Fruit fly (Drosophila melanogaster): ENCODE results near the gene GNBP1.

The GNBP1 gene

DNA sequence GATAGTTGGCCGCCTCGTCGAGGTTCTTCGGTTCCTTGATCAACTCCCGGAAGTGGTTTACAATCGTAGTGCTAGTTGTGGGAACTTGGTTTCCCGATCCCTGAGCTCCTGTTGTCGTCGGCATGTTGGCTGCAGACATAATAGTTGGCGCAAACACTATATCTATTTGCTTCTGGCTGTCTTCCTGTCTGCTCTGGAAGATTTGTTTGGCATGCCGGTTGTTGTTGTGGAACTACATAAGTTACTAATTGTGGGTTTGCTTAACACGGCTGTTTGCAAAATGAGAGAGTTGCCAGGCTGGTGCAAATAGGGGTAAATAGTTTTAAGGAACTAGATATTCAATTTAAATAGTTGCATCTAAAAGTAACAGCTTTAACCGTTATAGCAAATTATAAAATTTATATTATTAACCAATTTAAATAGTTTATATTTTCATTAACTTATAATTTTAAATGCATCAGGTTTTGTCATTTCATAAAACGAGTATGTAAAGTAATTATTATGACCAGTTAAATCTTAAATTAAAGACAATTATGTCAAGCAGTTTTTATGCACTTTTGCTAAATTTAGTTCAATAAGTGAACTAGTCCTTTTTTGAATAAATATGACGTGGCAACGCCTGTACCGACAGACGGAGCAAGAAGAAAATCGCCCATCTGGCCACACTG lies 6.1 kb downstream of the GNBP1 start, which contains the start of the genes Sgf11 and CG32202:
Gene Sgf11, minus strand, starts transcription at position 287 of the 668 bp plus-strand sequence.
Gene CG32202, plus strand, starts transcription at position 635 of the 668 bp plus-strand sequence.
- TF ChIP-seq ovo (GFP tag; optimal IDR thresholded peaks at IDR 0.05) (peak; percentile 11), tj (GFP tag; optimal IDR thresholded peaks at IDR 0.05) (peak; percentile 59), CG14711 (tag; optimal IDR thresholded peaks at IDR 0.05) (peak; percentile 52), CG7045 (GFP tag; optimal IDR thresholded peaks at IDR 0.05) (peak; percentile 66), CG5204 (GFP tag; optimal IDR thresholded peaks at IDR 0.05) (no peak), CG11617 (GFP tag; optimal IDR thresholded peaks at IDR 0.05) (peak; percentile 76), CG12768 (GFP tag; optimal IDR thresholded peaks at IDR 0.05) (no peak), CG7101 (tag; optimal IDR thresholded peaks at IDR 0.05) (peak; percentile 71), cnc (optimal IDR thresholded peaks at IDR 0.05) (no peak), Mnt (GFP tag; optimal IDR thresholded peaks at IDR 0.05) (peak; percentile 20), Clk (GFP tag; optimal IDR thresholded peaks at IDR 0.05) (no peak), toe (GFP tag; optimal IDR thresholded peaks at IDR 0.05) (no peak), bab1 (GFP tag; optimal IDR thresholded peaks at IDR 0.05) (peak; percentile 74), CG1620 (GFP tag; optimal IDR thresholded peaks at IDR 0.05) (no peak), Crg-1 (GFP tag; optimal IDR thresholded peaks at IDR 0.05) (peak; percentile 42), kay (GFP tag; ENCODE audit: borderline replicate concordance) (no peak), pad (GFP tag; optimal IDR thresholded peaks at IDR 0.05) (peak; percentile 40), cic (GFP tag; optimal IDR thresholded peaks at IDR 0.05) (peak; percentile 20), CG33017 (tag; optimal IDR thresholded peaks at IDR 0.05) (peak; percentile 71), Hr96 (GFP tag; optimal IDR thresholded peaks at IDR 0.05) (no peak)

DNA sequence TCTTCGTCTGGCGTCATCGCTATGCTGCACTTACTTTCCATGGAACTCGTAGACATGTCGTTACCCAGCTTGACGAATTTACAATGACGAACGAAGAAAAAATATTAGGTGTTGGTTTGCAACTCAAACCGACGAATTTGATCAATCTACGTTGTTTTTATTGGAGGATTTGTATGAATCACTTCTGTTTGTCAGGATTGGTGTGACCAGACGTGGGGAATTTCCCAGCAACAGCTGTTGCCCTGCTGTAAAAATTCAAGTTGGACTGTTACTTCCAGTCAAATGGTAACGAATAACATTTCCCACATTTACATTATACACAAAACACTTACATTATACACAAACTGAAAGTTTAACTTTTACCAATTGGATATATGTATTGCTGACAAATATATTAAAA lies 8.2 kb downstream of the GNBP1 start, which contains the start of gene Chmp1:
Gene Chmp1, minus strand, starts transcription at position 216 of the 400 bp plus-strand sequence.
- TF ChIP-seq toe (GFP tag; optimal IDR thresholded peaks at IDR 0.05), result no peak
- no peak for TF ChIP-seq CG11617 (GFP tag; optimal IDR thresholded peaks at IDR 0.05)
- no peak for TF ChIP-seq cic (GFP tag; optimal IDR thresholded peaks at IDR 0.05)
- peak; percentile 35 for TF ChIP-seq bab1 (GFP tag; optimal IDR thresholded peaks at IDR 0.05)
- TF ChIP-seq CG12768 (GFP tag; optimal IDR thresholded peaks at IDR 0.05), result no peak
- no peak for TF ChIP-seq Mnt (GFP tag; optimal IDR thresholded peaks at IDR 0.05)
- TF ChIP-seq CG33017 (tag; optimal IDR thresholded peaks at IDR 0.05), result no peak
- no peak for TF ChIP-seq ovo (GFP tag; optimal IDR thresholded peaks at IDR 0.05)
- no peak for TF ChIP-seq Crg-1 (GFP tag; optimal IDR thresholded peaks at IDR 0.05)
- no peak for TF ChIP-seq CG14711 (tag; optimal IDR thresholded peaks at IDR 0.05)
- peak; percentile 99 for TF ChIP-seq kay (GFP tag; ENCODE audit: borderline replicate concordance)

DNA sequence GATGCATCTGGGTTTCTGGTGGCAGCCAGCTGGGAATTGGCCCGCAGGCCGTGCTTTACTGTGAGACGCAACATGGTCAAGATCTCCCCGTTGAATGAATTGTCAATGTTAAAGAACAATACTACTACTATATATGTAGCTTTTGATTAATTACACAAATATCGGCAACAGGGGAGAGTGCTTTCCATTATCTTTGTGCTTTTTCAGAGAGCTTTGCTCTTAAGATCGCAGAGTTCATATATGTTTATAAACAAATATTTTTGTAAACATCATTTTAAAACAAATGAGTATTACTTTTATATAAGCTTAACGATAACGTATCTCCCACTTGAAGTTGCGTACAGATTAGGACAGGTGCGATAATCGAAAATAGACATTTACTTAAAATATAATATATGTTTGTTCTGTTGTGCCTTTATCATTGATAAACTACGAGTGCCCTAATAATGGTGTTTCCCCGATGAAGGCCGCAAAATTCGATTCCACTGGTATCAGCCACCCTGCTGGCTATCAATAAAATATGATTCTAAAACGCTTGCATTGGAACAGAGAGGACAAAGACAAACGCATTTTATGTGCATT lies 10.7 kb downstream of the GNBP1 start, which contains the start of gene Cyp12c1:
Gene Cyp12c1, minus strand, starts transcription at position 100 of the 582 bp plus-strand sequence.
- TF ChIP-seq CG7045 (GFP tag; optimal IDR thresholded peaks at IDR 0.05) (no peak), CG14711 (tag; optimal IDR thresholded peaks at IDR 0.05) (no peak), ovo (GFP tag; optimal IDR thresholded peaks at IDR 0.05) (no peak), bab1 (GFP tag; optimal IDR thresholded peaks at IDR 0.05) (no peak), Clk (GFP tag; optimal IDR thresholded peaks at IDR 0.05) (no peak), CG33017 (tag; optimal IDR thresholded peaks at IDR 0.05) (peak; percentile 20), CG5204 (GFP tag; optimal IDR thresholded peaks at IDR 0.05) (no peak), CG12768 (GFP tag; optimal IDR thresholded peaks at IDR 0.05) (no peak), pad (GFP tag; optimal IDR thresholded peaks at IDR 0.05) (no peak), kay (GFP tag; ENCODE audit: borderline replicate concordance) (no peak), CG7101 (tag; optimal IDR thresholded peaks at IDR 0.05) (peak; percentile 6), CG11617 (GFP tag; optimal IDR thresholded peaks at IDR 0.05) (no peak), cnc (optimal IDR thresholded peaks at IDR 0.05) (no peak), CG1620 (GFP tag; optimal IDR thresholded peaks at IDR 0.05) (no peak), toe (GFP tag; optimal IDR thresholded peaks at IDR 0.05) (no peak), cic (GFP tag; optimal IDR thresholded peaks at IDR 0.05) (peak; percentile 78), Crg-1 (GFP tag; optimal IDR thresholded peaks at IDR 0.05) (no peak)

DNA sequence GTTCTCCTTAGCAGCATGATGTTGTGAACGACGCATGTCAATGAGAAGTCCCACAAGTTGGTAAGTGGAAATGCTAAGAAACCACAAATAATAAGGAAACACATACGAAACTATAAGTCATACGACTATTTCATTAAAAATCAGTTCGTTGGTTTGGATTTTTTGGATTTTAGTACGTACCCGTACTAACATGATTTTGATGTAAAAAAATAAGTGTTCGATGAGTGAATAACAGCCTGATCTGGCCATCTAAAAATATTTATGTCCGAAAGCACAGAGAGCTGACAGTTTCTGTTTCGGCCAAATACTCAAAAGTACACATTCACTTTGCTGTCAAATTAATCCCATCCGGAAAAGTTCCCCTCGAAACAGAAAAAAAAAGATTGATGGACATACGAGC lies 18.3 kb downstream of the GNBP1 start, which contains the start of gene CG6893:
Gene CG6893, plus strand, starts transcription at position 301 of the 400 bp plus-strand sequence.
- no peak for TF ChIP-seq toe (GFP tag; optimal IDR thresholded peaks at IDR 0.05)
- TF ChIP-seq Clk (GFP tag; optimal IDR thresholded peaks at IDR 0.05), result no peak
- TF ChIP-seq CG5204 (GFP tag; optimal IDR thresholded peaks at IDR 0.05), result no peak
- no peak for TF ChIP-seq bab1 (GFP tag; optimal IDR thresholded peaks at IDR 0.05)
- TF ChIP-seq cic (GFP tag; optimal IDR thresholded peaks at IDR 0.05), result no peak
- TF ChIP-seq Crg-1 (GFP tag; optimal IDR thresholded peaks at IDR 0.05), result no peak
- no peak for TF ChIP-seq CG11617 (GFP tag; optimal IDR thresholded peaks at IDR 0.05)
- no peak for TF ChIP-seq ovo (GFP tag; optimal IDR thresholded peaks at IDR 0.05)
- no peak for TF ChIP-seq cnc (optimal IDR thresholded peaks at IDR 0.05)
- TF ChIP-seq CG33017 (tag; optimal IDR thresholded peaks at IDR 0.05), result no peak
- TF ChIP-seq tj (GFP tag; optimal IDR thresholded peaks at IDR 0.05), result no peak
- no peak for TF ChIP-seq pad (GFP tag; optimal IDR thresholded peaks at IDR 0.05)
- TF ChIP-seq Hr96 (GFP tag; optimal IDR thresholded peaks at IDR 0.05), result no peak

DNA sequence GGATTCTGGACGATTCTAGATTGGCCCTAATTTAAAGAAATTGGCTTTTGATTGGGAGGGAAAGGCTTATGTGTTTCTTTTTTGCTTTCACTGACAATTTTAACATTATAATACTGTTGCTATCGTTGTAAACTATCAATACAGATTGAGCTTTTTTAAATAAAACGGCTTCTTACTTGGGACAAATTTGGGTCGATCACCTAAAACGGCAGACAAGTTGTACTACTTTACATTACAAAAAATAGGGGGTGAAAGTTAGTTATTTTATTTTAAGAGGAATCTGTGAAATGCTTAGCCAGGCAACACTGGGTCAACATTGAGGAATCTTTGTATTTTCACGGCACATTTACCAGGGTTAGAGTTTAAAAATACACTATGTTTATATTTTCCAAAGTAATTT lies 22.7 kb downstream of the GNBP1 start, which contains the start of gene Dic4:
Gene Dic4, minus strand, starts transcription at position 101 of the 400 bp plus-strand sequence.
- no peak for TF ChIP-seq CG33017 (tag; optimal IDR thresholded peaks at IDR 0.05)
- no peak for TF ChIP-seq CG1620 (GFP tag; optimal IDR thresholded peaks at IDR 0.05)
- TF ChIP-seq bab1 (GFP tag; optimal IDR thresholded peaks at IDR 0.05), result no peak
- no peak for TF ChIP-seq CG7101 (tag; optimal IDR thresholded peaks at IDR 0.05)
- no peak for TF ChIP-seq ovo (GFP tag; optimal IDR thresholded peaks at IDR 0.05)
- no peak for TF ChIP-seq Hr96 (GFP tag; optimal IDR thresholded peaks at IDR 0.05)
- no peak for TF ChIP-seq kay (GFP tag; ENCODE audit: borderline replicate concordance)
- no peak for TF ChIP-seq cnc (optimal IDR thresholded peaks at IDR 0.05)
- TF ChIP-seq cic (GFP tag; optimal IDR thresholded peaks at IDR 0.05), result no peak
- no peak for TF ChIP-seq Crg-1 (GFP tag; optimal IDR thresholded peaks at IDR 0.05)
- no peak for TF ChIP-seq CG7045 (GFP tag; optimal IDR thresholded peaks at IDR 0.05)
- no peak for TF ChIP-seq tj (GFP tag; optimal IDR thresholded peaks at IDR 0.05)
- no peak for TF ChIP-seq Clk (GFP tag; optimal IDR thresholded peaks at IDR 0.05)
- no peak for TF ChIP-seq CG11617 (GFP tag; optimal IDR thresholded peaks at IDR 0.05)
- TF ChIP-seq CG12768 (GFP tag; optimal IDR thresholded peaks at IDR 0.05), result no peak
- TF ChIP-seq CG5204 (GFP tag; optimal IDR thresholded peaks at IDR 0.05), result no peak
- TF ChIP-seq CG14711 (tag; optimal IDR thresholded peaks at IDR 0.05), result no peak
- TF ChIP-seq Mnt (GFP tag; optimal IDR thresholded peaks at IDR 0.05), result no peak
- TF ChIP-seq pad (GFP tag; optimal IDR thresholded peaks at IDR 0.05), result no peak
- TF ChIP-seq toe (GFP tag; optimal IDR thresholded peaks at IDR 0.05), result no peak

All from whole organism, adult.